Worm (Caenorhabditis elegans) whole organism, L1 larva: ENCODE measurements around the gene K10H10.7.
A peak's percentile ranks its signal among the peaks of the same experiment; 100 is the strongest.

Source experiments
- C04F5.9 ChIP-seq: sonication (generic microtip); optimal IDR thresholded peaks from 2 replicates; lab custom pipeline; 2016; ENCODE audit warnings: missing genetic modification characterization, missing compliant biosample characterization
- Y116A8C.19 ChIP-seq: sonication (generic microtip); optimal IDR thresholded peaks from 2 replicates; lab custom pipeline; 2016; ENCODE audit warnings: missing compliant biosample characterization, missing genetic modification characterization, borderline replicate concordance
- ceh-82 ChIP-seq, 3 experiments: fragments of 150-350 bp in 1 of 3; sonication (generic microtip) in 2 of 3; optimal IDR thresholded peaks; 2 replicates each; lab custom pipeline; 2014 to 2017; ENCODE audit warnings: missing biosample characterization in 3 of 3, missing genetic modification characterization in 3 of 3
- ceh-88 ChIP-seq: fragments of 200-800 bp; sonication (Bioruptor generic); IDR thresholded peaks from 2 replicates; pipeline ENCODE4 v1.3.6; 2022; ENCODE audit warnings: missing genetic modification characterization, missing compliant biosample characterization
- dpl-1 ChIP-seq, 3 experiments: fragments of 150-350 bp in 2 of 3; sonication (generic microtip) in 1 of 3; optimal IDR thresholded peaks; 2 replicates each; lab custom pipeline; 2014 to 2017; ENCODE audit warnings: missing biosample characterization in 3 of 3, missing genetic modification characterization in 3 of 3, missing genetic modification reagents in 3 of 3
- dsc-1 ChIP-seq: sonication (generic microtip); optimal IDR thresholded peaks from 2 replicates; lab custom pipeline; 2016; ENCODE audit warnings: mild to moderate bottlenecking, missing genetic modification characterization, missing compliant biosample characterization
- egl-13 ChIP-seq: sonication (generic microtip); optimal IDR thresholded peaks from 2 replicates; lab custom pipeline; 2016; ENCODE audit warnings: missing genotype, missing genetic modification reagents, missing genetic modification characterization, missing compliant biosample characterization
- egl-27 ChIP-seq, 2 experiments: fragments of 150-350 bp in 1 of 2; sonication (generic microtip); optimal IDR thresholded peaks; 3 replicates each; lab custom pipeline; 2017 to 2018; ENCODE audit warnings: missing biosample characterization in 2 of 2, missing genetic modification characterization in 2 of 2, missing genetic modification reagents in 2 of 2
- elt-2 ChIP-seq: sonication (generic microtip); optimal IDR thresholded peaks from 2 replicates; lab custom pipeline; 2016; ENCODE audit warnings: missing genetic modification characterization, mild to moderate bottlenecking, inconsistent platforms, missing compliant biosample characterization, missing genetic modification reagents
- elt-3 ChIP-seq, 6 experiments: fragments of 150-350 bp in 1 of 6; sonication (generic microtip); optimal IDR thresholded peaks; 2 replicates each; lab custom pipeline; 2017 to 2018; ENCODE audit warnings: missing biosample characterization in 6 of 6, missing genetic modification characterization in 6 of 6, inconsistent platforms in 1 of 6
- fkh-10 ChIP-seq: sonication (generic microtip); optimal IDR thresholded peaks from 2 replicates; lab custom pipeline; 2017; ENCODE audit warnings: missing biosample characterization, missing genetic modification reagents, missing genetic modification characterization
- grh-1 ChIP-seq: fragments of 200-800 bp; sonication (Bioruptor generic); IDR thresholded peaks from 2 replicates; pipeline ENCODE4 v1.3.6; 2022; ENCODE audit warnings: missing genetic modification reagents, missing genetic modification characterization, missing compliant biosample characterization
- hlh-4 ChIP-seq: sonication (generic microtip); optimal IDR thresholded peaks from 2 replicates; lab custom pipeline; 2016; ENCODE audit warnings: mild to moderate bottlenecking, missing genetic modification characterization, missing compliant biosample characterization
- lin-13 ChIP-seq: fragments of 150-350 bp; optimal IDR thresholded peaks from 2 replicates; lab custom pipeline; 2014; ENCODE audit warnings: missing biosample characterization, missing genetic modification reagents, missing genetic modification characterization
- lin-39 ChIP-seq: fragments of 150-350 bp; optimal IDR thresholded peaks from 2 replicates; lab custom pipeline; 2014; ENCODE audit warnings: missing biosample characterization, missing genetic modification reagents, missing genetic modification characterization
- mdl-1 ChIP-seq, 2 experiments: fragments of 150-350 bp; optimal IDR thresholded peaks; 2 replicates each; lab custom pipeline; 2014 to 2017; ENCODE audit warnings: missing biosample characterization in 2 of 2, missing genetic modification characterization in 2 of 2, inconsistent platforms in 1 of 2
- nhr-11 ChIP-seq: fragments of 150-350 bp; optimal IDR thresholded peaks from 2 replicates; lab custom pipeline; 2014; ENCODE audit warnings: missing biosample characterization, missing genetic modification characterization
- nhr-20 ChIP-seq: sonication (generic microtip); optimal IDR thresholded peaks from 2 replicates; lab custom pipeline; 2016; ENCODE audit warnings: mild to moderate bottlenecking, missing genetic modification characterization, missing compliant biosample characterization
- nhr-237 ChIP-seq: fragments of 150-350 bp; optimal IDR thresholded peaks from 2 replicates; lab custom pipeline; 2014; ENCODE audit warnings: missing biosample characterization, missing genetic modification characterization
- nhr-28 ChIP-seq: fragments of 150-350 bp; optimal IDR thresholded peaks from 2 replicates; lab custom pipeline; 2014; ENCODE audit warnings: missing biosample characterization, missing genetic modification characterization
- nhr-47 ChIP-seq: sonication (generic microtip); optimal IDR thresholded peaks from 2 replicates; lab custom pipeline; 2016; ENCODE audit warnings: mild to moderate bottlenecking, missing genetic modification characterization, moderate library complexity, missing compliant biosample characterization
- nhr-71 ChIP-seq: sonication (generic microtip); optimal IDR thresholded peaks from 2 replicates; lab custom pipeline; 2016; ENCODE audit warnings: mild to moderate bottlenecking, missing genetic modification characterization, moderate library complexity, missing compliant biosample characterization
- nhr-85 ChIP-seq: sonication (generic microtip); peaks from one replicate; lab custom pipeline; 2016; ENCODE audit warnings: missing genetic modification characterization, inconsistent platforms, missing compliant biosample characterization
- nhr-90 ChIP-seq: sonication (generic microtip); optimal IDR thresholded peaks from 2 replicates; lab custom pipeline; 2016; ENCODE audit warnings: mild to moderate bottlenecking, missing genetic modification characterization, missing compliant biosample characterization; ENCODE audit not compliant: poor library complexity
- pqm-1 ChIP-seq: sonication (generic microtip); optimal IDR thresholded peaks from 3 replicates; lab custom pipeline; 2017; ENCODE audit warnings: missing biosample characterization, missing genetic modification characterization
- rnt-1 ChIP-seq: sonication (generic microtip); optimal IDR thresholded peaks from 2 replicates; lab custom pipeline; 2016; ENCODE audit warnings: mild to moderate bottlenecking, missing genetic modification characterization, moderate library complexity, missing compliant biosample characterization
- snu-23 ChIP-seq: sonication (generic microtip); optimal IDR thresholded peaks from 2 replicates; lab custom pipeline; 2016; ENCODE audit warnings: missing genetic modification characterization, missing compliant biosample characterization
- sptf-1 ChIP-seq: fragments of 150-350 bp; optimal IDR thresholded peaks from 2 replicates; lab custom pipeline; 2014; ENCODE audit warnings: missing biosample characterization, missing genetic modification characterization
- swsn-7 ChIP-seq: sonication (generic microtip); optimal IDR thresholded peaks from 2 replicates; lab custom pipeline; 2016; ENCODE audit warnings: missing genetic modification characterization, missing compliant biosample characterization
- tbx-2 ChIP-seq: sonication (generic microtip); optimal IDR thresholded peaks from 2 replicates; lab custom pipeline; 2016; ENCODE audit warnings: missing genetic modification characterization, missing compliant biosample characterization
- unc-30 ChIP-seq: sonication (generic microtip); optimal IDR thresholded peaks from 2 replicates; lab custom pipeline; 2017; ENCODE audit warnings: missing biosample characterization, missing genetic modification characterization
- ztf-4 ChIP-seq: fragments of 150-350 bp; optimal IDR thresholded peaks from 2 replicates; lab custom pipeline; 2014; ENCODE audit warnings: missing biosample characterization, missing genetic modification characterization

The K10H10.7 gene

ce11 chrII:14507563-14507962 is at the start of gene K10H10.7, which contains the start of gene K10H10.10:
K10H10.7 (minus strand) TSS chrII:14507663.
K10H10.10 (plus strand) TSS chrII:14507766.
- TF ChIP-seq dpl-1 (GFP tag; optimal IDR thresholded peaks at IDR 0.05; lab: Kevin White, UChicago) (no peak), lin-13 (GFP tag; lab: Kevin White, UChicago) (no peak), nhr-85 (tag; lab: Kevin White, UChicago) (no peak), nhr-71 (tag; lab: Kevin White, UChicago) (no peak), swsn-7 (tag; lab: Kevin White, UChicago) (no peak), pqm-1 (no peak), nhr-28 (tag; lab: Kevin White, UChicago) (no peak), hlh-4 (no peak), ztf-4 (tag; lab: Kevin White, UChicago) (no peak), egl-27 (tag; optimal IDR thresholded peaks at IDR 0.05; lab: Kevin White, UChicago) (no peak), snu-23 (no peak), nhr-11 (tag; lab: Kevin White, UChicago) (no peak)

DNA sequence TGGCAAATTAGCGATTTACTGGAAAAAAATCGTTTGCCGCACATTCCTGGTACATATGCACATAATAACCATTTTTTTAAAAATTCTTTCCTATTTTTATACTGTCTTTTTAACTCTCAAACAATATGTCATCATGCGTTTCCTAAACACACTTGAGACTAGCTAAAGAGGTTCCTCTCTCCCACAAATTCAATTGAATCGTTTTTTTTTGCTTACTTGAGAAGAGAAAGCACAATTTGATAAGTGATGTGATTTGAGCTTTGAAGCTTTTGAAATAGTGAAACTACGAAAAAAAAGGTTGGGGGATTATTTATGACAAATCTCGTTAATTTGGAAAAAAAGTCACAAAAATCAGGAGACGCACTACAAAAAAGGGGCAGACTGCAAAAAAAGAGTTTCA is 47.6 kb upstream of the K10H10.7 start:
- TF ChIP-seq fkh-10 (GFP tag; lab: Kevin White, UChicago) (peak; percentile 55), ceh-82 (tag; optimal IDR thresholded peaks at IDR 0.05; lab: Kevin White, UChicago) (no peak), Y116A8C.19 (tag; lab: Kevin White, UChicago) (no peak)

ce11 chrII:14550613-14551012 is 43.1 kb upstream of the K10H10.7 start, which contains the start of gene nlp-41:
nlp-41 (plus strand) TSS chrII:14550913.
- TF ChIP-seq unc-30 (tag; lab: Kevin White, UChicago) (no peak), nhr-71 (tag; lab: Kevin White, UChicago) (no peak), lin-39 (tag; lab: Kevin White, UChicago) (no peak), elt-3 (tag; optimal IDR thresholded peaks at IDR 0.05; lab: Kevin White, UChicago) (no peak), tbx-2 (no peak), dpl-1 (GFP tag; optimal IDR thresholded peaks at IDR 0.05; lab: Kevin White, UChicago) (no peak), nhr-28 (tag; lab: Kevin White, UChicago) (no peak), nhr-90 (tag; lab: Kevin White, UChicago) (no peak), nhr-20 (no peak), mdl-1 (tag; optimal IDR thresholded peaks at IDR 0.05; lab: Kevin White, UChicago) (no peak), grh-1 (GFP tag; lab: Robert Waterston, UW) (no peak), C04F5.9 (tag; lab: Kevin White, UChicago) (no peak), Y116A8C.19 (tag; lab: Kevin White, UChicago) (no peak), ceh-88 (GFP tag; lab: Robert Waterston, UW) (no peak)

DNA sequence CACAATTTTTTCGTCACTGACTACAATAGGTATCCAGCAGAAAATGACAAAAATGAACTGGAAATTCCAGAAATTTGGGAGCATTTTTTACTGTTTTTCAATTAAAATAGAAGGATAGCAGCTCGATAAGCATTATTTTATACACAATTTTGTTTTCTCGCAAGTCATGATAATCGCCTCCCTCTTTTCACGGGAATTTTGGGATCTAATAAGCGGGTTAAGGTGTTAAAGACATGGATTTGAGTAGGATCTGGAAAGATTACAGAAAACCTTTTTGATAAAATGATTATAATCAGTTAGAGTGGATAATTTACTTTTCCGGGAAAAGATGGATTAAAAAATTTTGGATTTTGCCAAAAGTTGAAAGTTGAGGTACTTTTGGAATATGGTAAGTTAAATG is 41.2 kb upstream of the K10H10.7 start, which contains the start of gene gcy-29:
gcy-29 (minus strand) TSS at position 101 of the 400 bp plus-strand sequence.
- TF ChIP-seq egl-13 (tag; lab: Kevin White, UChicago): peak; percentile 28
- no peak for TF ChIP-seq rnt-1
- no peak for TF ChIP-seq snu-23
- no peak for TF ChIP-seq elt-2
- TF ChIP-seq dsc-1 (tag; lab: Kevin White, UChicago): peak; percentile 81
- TF ChIP-seq C04F5.9 (tag; lab: Kevin White, UChicago): no peak
- no peak for TF ChIP-seq sptf-1 (tag; lab: Kevin White, UChicago)
- no peak for TF ChIP-seq nhr-47 (tag; lab: Kevin White, UChicago)
- TF ChIP-seq ceh-82 (tag; optimal IDR thresholded peaks at IDR 0.05; lab: Kevin White, UChicago): no peak

- TF ChIP-seq rnt-1 (no peak), nhr-237 (tag; lab: Kevin White, UChicago) (no peak), pqm-1 (no peak), Y116A8C.19 (tag; lab: Kevin White, UChicago) (no peak), elt-2 (peak; percentile 12)
These were observed 33.1 kb upstream of the K10H10.7 start for ce11 chrII:14540551-14540950.
